Worm (Caenorhabditis elegans): ENCODE data around the gene cpt-4.
"Not testable (repeated sequence)": the region's sequence is repeated elsewhere in the genome, so short reads cannot be mapped to it uniquely, and the experiment has no call there.

Gene cpt-4

ce11 chrV:5049333-5049942 lies 21.9 kb upstream of the cpt-4 start, which contains the start of the genes pqn-51 and K11D12.14 (continued):
- peak; percentile 38 for TF ChIP-seq pqm-1 (tag; optimal IDR thresholded peaks at IDR 0.05)

- TF ChIP-seq unc-3 (GFP tag; conservative IDR thresholded peaks at IDR 0.05) (0 out of 2 replicates have a peak, but pooled peaks have one; percentile 10), ceh-45 (GFP tag; IDR thresholded peaks at IDR 0.05) (0 out of 2 replicates have a peak, but pooled peaks have one; percentile 17)
- not testable (repeated sequence) for TF ChIP-seq unc-3 (tag; optimal IDR thresholded peaks at IDR 0.05)
Observed at ce11 chrV:5047230-5047629, 19.7 kb upstream of the cpt-4 start.

- TF ChIP-seq ahr-1 (tag; optimal IDR thresholded peaks at IDR 0.05) (no peak), ceh-34 (tag; optimal IDR thresholded peaks at IDR 0.05) (no peak), fkh-10 (GFP tag; optimal IDR thresholded peaks at IDR 0.05) (no peak), ets-4 (tag; optimal IDR thresholded peaks at IDR 0.05) (no peak), npax-4 (tag; optimal IDR thresholded peaks at IDR 0.05) (no peak), zip-5 (tag; optimal IDR thresholded peaks at IDR 0.05) (no peak), madf-2 (tag; optimal IDR thresholded peaks at IDR 0.05) (no peak), ceh-2 (tag; optimal IDR thresholded peaks at IDR 0.05) (no peak), syd-9 (tag; optimal IDR thresholded peaks at IDR 0.05) (no peak), pros-1 (tag; optimal IDR thresholded peaks at IDR 0.05) (no peak), dve-1 (tag; optimal IDR thresholded peaks at IDR 0.05) (no peak), ceh-22 (tag; optimal IDR thresholded peaks at IDR 0.05) (no peak), F13H6.1 (tag; optimal IDR thresholded peaks at IDR 0.05) (no peak), fkh-6 (tag; optimal IDR thresholded peaks at IDR 0.05) (no peak), gmeb-2 (tag; optimal IDR thresholded peaks at IDR 0.05) (no peak), ceh-9 (tag; optimal IDR thresholded peaks at IDR 0.05) (no peak)
Observed at ce11 chrV:5046558-5046957, 19.0 kb upstream of the cpt-4 start.

- TF ChIP-seq dmd-4 (tag; optimal IDR thresholded peaks at IDR 0.05; ENCODE audit: borderline replicate concordance), result no peak
- TF ChIP-seq F13H6.1 (tag; optimal IDR thresholded peaks at IDR 0.05), result no peak
- no peak for TF ChIP-seq lin-11 (tag; optimal IDR thresholded peaks at IDR 0.05)
- no peak for TF ChIP-seq ama-1 (optimal IDR thresholded peaks at IDR 0.05)
- TF ChIP-seq lim-6 (tag; optimal IDR thresholded peaks at IDR 0.05), result no peak
- no peak for TF ChIP-seq pha-4 (tag; optimal IDR thresholded peaks at IDR 0.05)
- no peak for TF ChIP-seq ceh-48 (tag; optimal IDR thresholded peaks at IDR 0.05)
Observed at ce11 chrV:5046103-5046502, 18.6 kb upstream of the cpt-4 start, which contains the start of gene exc-14. Gene exc-14 (minus strand): TSS chrV:5046203.

- TF ChIP-seq tbx-2 (tag; optimal IDR thresholded peaks at IDR 0.05) (no peak), ceh-22 (tag; optimal IDR thresholded peaks at IDR 0.05) (no peak), gmeb-2 (tag; optimal IDR thresholded peaks at IDR 0.05) (no peak), K09A11.1 (tag; optimal IDR thresholded peaks at IDR 0.05; ENCODE audit: insufficient read depth) (no peak)
Observed at ce11 chrV:5040925-5041324, 13.4 kb upstream of the cpt-4 start, which contains the start of gene K11D12.8. Gene K11D12.8 (minus strand): TSS chrV:5041001.

- TF ChIP-seq nhr-11 (tag; optimal IDR thresholded peaks at IDR 0.05), result no peak
- no peak for TF ChIP-seq ceh-6 (GFP tag; optimal IDR thresholded peaks at IDR 0.05)
- no peak for TF ChIP-seq unc-3 (GFP tag; conservative IDR thresholded peaks at IDR 0.05)
- TF ChIP-seq unc-3 (tag; optimal IDR thresholded peaks at IDR 0.05), result no peak
- peak; percentile 75 for TF ChIP-seq hlh-8 (tag; optimal IDR thresholded peaks at IDR 0.05)
- TF ChIP-seq K02D7.2 (tag; optimal IDR thresholded peaks at IDR 0.05), result no peak
- no peak for TF ChIP-seq fax-1 (tag; optimal IDR thresholded peaks at IDR 0.05)
- no peak for TF ChIP-seq ets-4 (tag; optimal IDR thresholded peaks at IDR 0.05)
Observed at ce11 chrV:5039559-5039958, 12.0 kb upstream of the cpt-4 start, which contains the start of gene K11D12.11. Gene K11D12.11 (minus strand): TSS chrV:5039600.

Measured in whole organism, late embryonic.